Fruit fly (Drosophila melanogaster) whole organism, embryonic: ENCODE results near the gene Cyp4d21.
A peak's percentile ranks its signal among the peaks of the same experiment; 100 is the strongest.

Experiments used
- CG10654 ChIP-seq: fragments of 200-800 bp; sonication (Bioruptor generic); optimal IDR thresholded peaks from 2 replicates; lab custom pipeline; 2016; ENCODE audit warnings: missing biosample characterization, missing genetic modification characterization
- CG10959 ChIP-seq: fragments of 200-800 bp; sonication (Bioruptor generic); IDR thresholded peaks from 2 replicates; pipeline ENCODE4 v1.3.6; 2022; ENCODE audit warnings: missing biosample characterization, missing genetic modification characterization
- CG13624 ChIP-seq: fragments of 200-800 bp; sonication (Bioruptor generic); optimal IDR thresholded peaks from 2 replicates; lab custom pipeline; 2016; ENCODE audit warnings: missing biosample characterization, missing genetic modification characterization
- CG14441 ChIP-seq: fragments of 200-800 bp; sonication (Bioruptor generic); IDR thresholded peaks from 2 replicates; pipeline ENCODE4 v1.3.6; 2022; ENCODE audit warnings: missing biosample characterization, missing genetic modification characterization
- CG17385 ChIP-seq: fragments of 200-800 bp; sonication (Bioruptor generic); optimal IDR thresholded peaks from 3 replicates; lab custom pipeline; 2018; ENCODE audit warnings: missing biosample characterization, mild to moderate bottlenecking, missing genetic modification characterization
- CG18262 ChIP-seq: fragments of 200-800 bp; optimal IDR thresholded peaks from 3 replicates; lab custom pipeline; 2019; ENCODE audit warnings: missing biosample characterization, mild to moderate bottlenecking, missing genetic modification characterization, moderate library complexity
- CG3065 ChIP-seq: fragments of 200-800 bp; sonication (Bioruptor generic); optimal IDR thresholded peaks from 2 replicates; lab custom pipeline; 2016; ENCODE audit warnings: missing biosample characterization, missing genetic modification characterization
- CG31388 ChIP-seq: fragments of 200-800 bp; sonication (Bioruptor generic); optimal IDR thresholded peaks from 2 replicates; lab custom pipeline; 2016; ENCODE audit warnings: missing biosample characterization, missing genetic modification characterization
- CG32532 ChIP-seq: fragments of 200-800 bp; sonication (Bioruptor generic); IDR thresholded peaks from 2 replicates; pipeline ENCODE4 v1.3.6; 2022; ENCODE audit warnings: missing biosample characterization, missing genetic modification characterization
- CG4404 ChIP-seq: fragments of 200-800 bp; sonication (Bioruptor generic); IDR thresholded peaks from 2 replicates; pipeline ENCODE4 v1.3.6; 2022; ENCODE audit warnings: missing biosample characterization, missing genetic modification characterization
- CG4820 ChIP-seq: fragments of 200-800 bp; sonication (Bioruptor generic); optimal IDR thresholded peaks from 3 replicates; lab custom pipeline; 2016; ENCODE audit warnings: missing biosample characterization, missing genetic modification characterization
- CG6813 ChIP-seq: fragments of 200-800 bp; sonication (Bioruptor generic); optimal IDR thresholded peaks from 2 replicates; lab custom pipeline; 2017; ENCODE audit warnings: missing biosample characterization, missing genetic modification characterization, mild to moderate bottlenecking, moderate library complexity, missing genetic modification reagents
- CG8924 ChIP-seq: fragments of 200-800 bp; optimal IDR thresholded peaks from 3 replicates; lab custom pipeline; 2019; ENCODE audit warnings: missing biosample characterization, mild to moderate bottlenecking, missing genetic modification characterization, moderate library complexity
- CG9727 ChIP-seq: fragments of 200-800 bp; sonication (Bioruptor generic); optimal IDR thresholded peaks from 3 replicates; lab custom pipeline; 2017; ENCODE audit warnings: missing biosample characterization, mild to moderate bottlenecking, missing genetic modification characterization
- CG9797 ChIP-seq: fragments of 200-800 bp; sonication (Bioruptor generic); optimal IDR thresholded peaks from 3 replicates; lab custom pipeline; 2018; ENCODE audit warnings: missing biosample characterization, mild to moderate bottlenecking, missing genetic modification characterization
- Gug ChIP-seq: fragments of 200-800 bp; sonication (Bioruptor generic); IDR thresholded peaks from 4 replicates; pipeline ENCODE4 v1.3.6; 2022; ENCODE audit warnings: missing biosample characterization, missing genetic modification characterization
- HLH3B ChIP-seq: fragments of 200-800 bp; sonication (Bioruptor generic); IDR thresholded peaks from 2 replicates; pipeline ENCODE4 v1.3.6; 2022; ENCODE audit warnings: missing biosample characterization, missing genetic modification characterization
- Hmx ChIP-seq: fragments of 200-800 bp; sonication (Bioruptor generic); optimal IDR thresholded peaks from 2 replicates; lab custom pipeline; 2016; ENCODE audit warnings: missing biosample characterization, missing genetic modification characterization
- MBD-R2 ChIP-seq: fragments of 200-800 bp; sonication (Bioruptor generic); IDR thresholded peaks from 2 replicates; pipeline ENCODE4 v1.3.6; 2022; ENCODE audit warnings: missing biosample characterization, missing genetic modification characterization
- Max ChIP-seq: fragments of 200-800 bp; sonication (Bioruptor generic); optimal IDR thresholded peaks from 2 replicates; lab custom pipeline; 2016; ENCODE audit warnings: missing biosample characterization, mild to moderate bottlenecking, missing genetic modification characterization
- Meics ChIP-seq: fragments of 200-800 bp; sonication (Bioruptor generic); optimal IDR thresholded peaks from 2 replicates; lab custom pipeline; 2017; ENCODE audit warnings: missing biosample characterization, mild to moderate bottlenecking, missing genetic modification characterization
- NC2α ChIP-seq: fragments of 200-800 bp; sonication (Bioruptor generic); optimal IDR thresholded peaks from 2 replicates; lab custom pipeline; 2016; ENCODE audit warnings: missing biosample characterization, missing genetic modification characterization
- Nf-YC ChIP-seq: fragments of 200-800 bp; optimal IDR thresholded peaks from 3 replicates; lab custom pipeline; 2019; ENCODE audit warnings: missing biosample characterization, mild to moderate bottlenecking, missing genetic modification characterization, moderate library complexity
- PHDP ChIP-seq: fragments of 200-800 bp; sonication (Bioruptor generic); optimal IDR thresholded peaks from 3 replicates; lab custom pipeline; 2018; ENCODE audit warnings: missing biosample characterization, mild to moderate bottlenecking, missing genetic modification characterization, moderate library complexity
- Pdp1 ChIP-seq, 2 experiments: fragments of 200-800 bp; sonication (Bioruptor generic); optimal IDR thresholded peaks; 3 replicates each; lab custom pipeline; 2016; ENCODE audit warnings: missing biosample characterization in 2 of 2, missing genetic modification characterization in 2 of 2, mild to moderate bottlenecking in 1 of 2, moderate library complexity in 1 of 2
- Sin3A ChIP-seq: fragments of >200 bp; optimal IDR thresholded peaks from 2 replicates; lab custom pipeline; 2018
- Taf1 ChIP-seq: fragments of 200-800 bp; sonication (Bioruptor generic); IDR thresholded peaks from 2 replicates; pipeline ENCODE4 v1.3.6; 2022; ENCODE audit warnings: missing biosample characterization, missing genetic modification characterization
- al ChIP-seq: fragments of 200-800 bp; sonication (Bioruptor generic); IDR thresholded peaks from 2 replicates; pipeline ENCODE4 v1.3.6; 2022; ENCODE audit warnings: missing biosample characterization, missing genetic modification characterization
- ci ChIP-seq: fragments of 200-800 bp; sonication (Bioruptor generic); IDR thresholded peaks from 3 replicates; pipeline ENCODE4 v1.3.6; 2022; ENCODE audit warnings: missing biosample characterization, missing genetic modification characterization
- dmrt11E ChIP-seq: fragments of 200-800 bp; sonication (Bioruptor generic); optimal IDR thresholded peaks from 3 replicates; lab custom pipeline; 2018; ENCODE audit warnings: missing biosample characterization, mild to moderate bottlenecking, missing genetic modification characterization, moderate library complexity
- emc ChIP-seq: fragments of 200-800 bp; sonication (Bioruptor generic); optimal IDR thresholded peaks from 2 replicates; lab custom pipeline; 2016; ENCODE audit warnings: missing biosample characterization, missing genetic modification characterization
- ftz-f1 ChIP-seq: fragments of 200-800 bp; sonication (Bioruptor generic); optimal IDR thresholded peaks from 2 replicates; lab custom pipeline; 2016; ENCODE audit warnings: missing biosample characterization, missing genetic modification characterization
- fu2 ChIP-seq: fragments of 200-800 bp; sonication (Bioruptor generic); optimal IDR thresholded peaks from 2 replicates; lab custom pipeline; 2016; ENCODE audit warnings: missing biosample characterization, missing genetic modification characterization
- gcm2 ChIP-seq: fragments of 200-800 bp; sonication (Bioruptor generic); optimal IDR thresholded peaks from 2 replicates; lab custom pipeline; 2016; ENCODE audit warnings: missing biosample characterization, missing genetic modification characterization
- grau ChIP-seq: fragments of 200-800 bp; optimal IDR thresholded peaks from 3 replicates; lab custom pipeline; 2019; ENCODE audit warnings: missing biosample characterization, mild to moderate bottlenecking, missing genetic modification characterization, moderate library complexity
- gsb ChIP-seq: fragments of 200-800 bp; sonication (Bioruptor generic); IDR thresholded peaks from 2 replicates; pipeline ENCODE4 v1.3.6; 2022; ENCODE audit warnings: missing biosample characterization, missing genetic modification characterization
- hb ChIP-seq: fragments of 200-800 bp; sonication (Bioruptor generic); IDR thresholded peaks from 3 replicates; pipeline ENCODE4 v1.3.6; 2022; ENCODE audit warnings: missing biosample characterization, missing genetic modification characterization; ENCODE audit not compliant: partially characterized antibody
- hkb ChIP-seq, 2 experiments: fragments of 200-800 bp in 1 of 2; fragments of >200 bp in 1 of 2; sonication (Bioruptor generic) in 1 of 2; IDR thresholded peaks in 1 of 2; optimal IDR thresholded peaks in 1 of 2; 2 replicates each; pipeline versions ENCODE4 v1.3.6 to Lab custom; 2017 to 2022; ENCODE audit warnings: missing biosample characterization in 1 of 2, missing genetic modification characterization in 1 of 2
- klu ChIP-seq: fragments of 200-800 bp; sonication (Bioruptor generic); IDR thresholded peaks from 2 replicates; pipeline ENCODE4 v1.3.6; 2022; ENCODE audit warnings: missing biosample characterization, missing genetic modification characterization
- mirr ChIP-seq: fragments of 200-800 bp; sonication (Bioruptor generic); optimal IDR thresholded peaks from 3 replicates; lab custom pipeline; 2018; ENCODE audit warnings: missing biosample characterization, mild to moderate bottlenecking, missing genetic modification characterization
- nau ChIP-seq: fragments of 200-800 bp; sonication (Bioruptor generic); optimal IDR thresholded peaks from 3 replicates; lab custom pipeline; 2017; ENCODE audit warnings: missing biosample characterization, mild to moderate bottlenecking, missing genetic modification characterization, missing genetic modification reagents
- nerfin-1 ChIP-seq: fragments of 200-800 bp; sonication (Bioruptor generic); optimal IDR thresholded peaks from 3 replicates; lab custom pipeline; 2019; ENCODE audit warnings: missing biosample characterization, mild to moderate bottlenecking, missing genetic modification characterization, moderate library complexity
- nmo ChIP-seq: fragments of 200-800 bp; sonication (Bioruptor generic); optimal IDR thresholded peaks from 2 replicates; lab custom pipeline; 2018; ENCODE audit warnings: missing biosample characterization, mild to moderate bottlenecking, missing genetic modification characterization, moderate library complexity
- peb ChIP-seq: fragments of 200-800 bp; sonication (Bioruptor generic); IDR thresholded peaks from 2 replicates; pipeline ENCODE4 v1.3.6; 2022; ENCODE audit warnings: missing biosample characterization, missing genetic modification characterization
- prd ChIP-seq, 3 experiments: fragments of >200 bp in 2 of 3; fragments of 200-800 bp in 1 of 3; sonication (Bioruptor generic) in 1 of 3; optimal IDR thresholded peaks in 2 of 3; IDR thresholded peaks in 1 of 3; 2 replicates in 2 of 3; 3 replicates in 1 of 3; pipeline versions ENCODE4 v1.3.6 to Lab custom; 2017 to 2022; ENCODE audit warnings: missing biosample characterization in 1 of 3, missing genetic modification characterization in 1 of 3
- sc ChIP-seq, 3 experiments: fragments of >200 bp in 2 of 3; fragments of 200-800 bp in 1 of 3; sonication (Bioruptor generic) in 1 of 3; optimal IDR thresholded peaks; 2 replicates in 2 of 3; 3 replicates in 1 of 3; lab custom pipeline; 2017; ENCODE audit warnings: mild to moderate bottlenecking in 1 of 3, missing biosample characterization in 1 of 3, missing genetic modification characterization in 1 of 3, missing genetic modification reagents in 1 of 3
- slou ChIP-seq: fragments of 200-800 bp; sonication (Bioruptor generic); optimal IDR thresholded peaks from 3 replicates; lab custom pipeline; 2016; ENCODE audit warnings: missing biosample characterization, missing genetic modification characterization
- stwl ChIP-seq: fragments of 200-800 bp; sonication (Bioruptor generic); optimal IDR thresholded peaks from 3 replicates; lab custom pipeline; 2018; ENCODE audit warnings: missing biosample characterization, mild to moderate bottlenecking, missing genetic modification characterization, moderate library complexity
- tx ChIP-seq: fragments of 200-800 bp; sonication (Bioruptor generic); optimal IDR thresholded peaks from 2 replicates; lab custom pipeline; 2016; ENCODE audit warnings: missing biosample characterization, missing genetic modification characterization
- unc-4 ChIP-seq: fragments of 200-800 bp; sonication (Bioruptor generic); IDR thresholded peaks from 2 replicates; pipeline ENCODE4 v1.3.6; 2022; ENCODE audit warnings: missing biosample characterization, missing genetic modification characterization; ENCODE audit not compliant: partially characterized antibody

Gene Cyp4d21

DNA sequence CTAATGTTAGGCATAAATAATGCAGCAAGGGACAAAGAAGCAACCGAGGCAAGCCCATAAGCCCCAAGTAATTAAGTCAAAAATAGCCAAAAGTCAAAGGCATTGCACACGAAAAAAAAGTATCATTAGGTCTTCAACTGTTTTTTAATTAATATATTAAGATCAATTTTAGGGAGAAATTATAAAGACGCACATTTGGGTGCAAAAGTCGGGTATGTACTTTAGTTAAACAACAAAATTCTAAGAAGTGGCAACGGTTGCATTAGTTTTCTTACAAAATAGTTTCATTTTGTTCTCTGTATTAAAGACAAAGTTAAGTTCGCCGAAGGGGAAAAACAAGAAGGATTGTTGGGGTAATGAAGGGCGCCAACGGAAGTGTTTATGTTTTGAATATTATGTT is 38.8 kb upstream of the Cyp4d21 start (continued):
- no peak for TF ChIP-seq nau
- TF ChIP-seq ci: 0 out of 3 replicates have a peak, but pooled peaks have one; percentile 38
- TF ChIP-seq HLH3B (GFP tag; lab: Robert Waterston, UW): peak; percentile 29; the same call in 1 of the 2 replicates
- TF ChIP-seq gsb: no peak
- TF ChIP-seq PHDP (tag; lab: Kevin White, UChicago): peak; percentile 52
- TF ChIP-seq ftz-f1 (GFP tag; lab: Kevin White, UChicago): no peak
- no peak for TF ChIP-seq CG9797 (GFP tag; lab: Kevin White, UChicago)
- TF ChIP-seq Gug (GFP tag; lab: Robert Waterston, UW): no peak
- TF ChIP-seq hb (GFP tag; lab: Robert Waterston, UW): no peak
- TF ChIP-seq al (GFP tag; lab: Robert Waterston, UW): no peak
- TF ChIP-seq CG13624 (GFP tag; lab: Kevin White, UChicago): no peak
- TF ChIP-seq CG32532 (GFP tag; lab: Robert Waterston, UW): no peak
- no peak for TF ChIP-seq MBD-R2 (GFP tag; lab: Robert Waterston, UW)
- no peak for TF ChIP-seq Pdp1 (GFP tag; optimal IDR thresholded peaks at IDR 0.05; lab: Kevin White, UChicago)
- TF ChIP-seq CG14441 (GFP tag; lab: Robert Waterston, UW): peak; percentile 23; the same call in 1 of the 2 replicates
- TF ChIP-seq peb (GFP tag; lab: Robert Waterston, UW): no peak
- TF ChIP-seq CG3065 (GFP tag; lab: Kevin White, UChicago): no peak
- no peak for TF ChIP-seq unc-4 (GFP tag; lab: Robert Waterston, UW)
- TF ChIP-seq CG4820 (GFP tag; lab: Kevin White, UChicago): peak; percentile 44
- TF ChIP-seq mirr (GFP tag; lab: Kevin White, UChicago): no peak
- TF ChIP-seq prd (optimal IDR thresholded peaks at IDR 0.05; lab: Kevin White, UChicago): no peak
- peak; percentile 25; the same call in 1 of the 3 replicates for TF ChIP-seq prd (GFP tag; IDR thresholded peaks at IDR 0.05; lab: Robert Waterston, UW)
- peak; percentile 41 for TF ChIP-seq dmrt11E
- peak; percentile 64 for TF ChIP-seq CG18262 (tag; lab: Kevin White, UChicago)
- no peak for TF ChIP-seq klu
- TF ChIP-seq Sin3A: no peak
- no peak for TF ChIP-seq CG9727 (GFP tag; lab: Kevin White, UChicago)
- TF ChIP-seq fu2 (GFP tag; lab: Kevin White, UChicago): no peak
- TF ChIP-seq Hmx: no peak
- peak; percentile 53 for TF ChIP-seq nmo (GFP tag; lab: Kevin White, UChicago)
- no peak for TF ChIP-seq CG4404
- no peak for TF ChIP-seq tx (GFP tag; lab: Kevin White, UChicago)
- TF ChIP-seq gcm2: no peak
- no peak for TF ChIP-seq stwl
- peak; percentile 4 for TF ChIP-seq CG17385 (GFP tag; lab: Kevin White, UChicago)
- no peak for TF ChIP-seq NC2α (GFP tag; lab: Kevin White, UChicago)
- TF ChIP-seq CG6813 (GFP tag; lab: Kevin White, UChicago): no peak
- TF ChIP-seq Max (GFP tag; lab: Kevin White, UChicago): no peak
- no peak for TF ChIP-seq nerfin-1 (tag; lab: Kevin White, UChicago)
- TF ChIP-seq sc (optimal IDR thresholded peaks at IDR 0.05; lab: Kevin White, UChicago): no peak
- peak; percentile 22 for TF ChIP-seq sc (GFP tag; optimal IDR thresholded peaks at IDR 0.05; lab: Kevin White, UChicago)
- TF ChIP-seq CG10959 (GFP tag; lab: Robert Waterston, UW): no peak
- TF ChIP-seq CG31388: no peak
- TF ChIP-seq hkb (optimal IDR thresholded peaks at IDR 0.05; lab: Kevin White, UChicago): no peak
- TF ChIP-seq hkb (GFP tag; IDR thresholded peaks at IDR 0.05; lab: Robert Waterston, UW): 0 out of 2 replicates have a peak, but pooled peaks have one; percentile 29
- peak; percentile 25 for TF ChIP-seq CG8924 (tag; lab: Kevin White, UChicago)
- TF ChIP-seq grau (tag; lab: Kevin White, UChicago): peak; percentile 42
- TF ChIP-seq Taf1: no peak
- TF ChIP-seq Nf-YC (tag; lab: Kevin White, UChicago): no peak
- no peak for TF ChIP-seq slou (GFP tag; lab: Kevin White, UChicago)
- TF ChIP-seq CG10654 (GFP tag; lab: Kevin White, UChicago): peak; percentile 8
- no peak for TF ChIP-seq Meics (GFP tag; lab: Kevin White, UChicago)
- no peak for TF ChIP-seq emc (GFP tag; lab: Kevin White, UChicago)
